Worm (Caenorhabditis elegans): ENCODE results near the gene Y64H9A.2.

Y64H9A.2 gene

DNA sequence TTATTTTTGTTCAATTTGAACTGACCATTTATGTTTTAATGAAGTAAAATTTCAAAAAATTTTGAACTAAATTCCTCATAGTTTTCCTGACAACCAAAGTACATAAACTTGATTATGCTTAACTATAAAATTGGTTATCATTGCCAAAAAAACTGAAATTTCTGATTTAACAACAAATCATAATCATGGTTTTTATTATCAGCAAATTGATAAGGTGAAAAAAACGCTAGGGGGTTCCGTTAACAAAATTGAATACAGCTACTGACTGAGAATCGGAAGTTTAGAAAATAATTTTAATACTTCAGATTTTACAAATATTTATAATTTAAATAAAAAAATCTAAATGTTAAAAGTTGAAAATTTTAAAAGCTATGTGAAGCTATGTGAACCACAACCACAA is 36.8 kb upstream of the Y64H9A.2 start:
- peak; percentile 8 for TF ChIP-seq nhr-80 (tag; optimal IDR thresholded peaks at IDR 0.05)
- no peak for TF ChIP-seq lag-1 (GFP tag; IDR thresholded peaks at IDR 0.05)

DNA sequence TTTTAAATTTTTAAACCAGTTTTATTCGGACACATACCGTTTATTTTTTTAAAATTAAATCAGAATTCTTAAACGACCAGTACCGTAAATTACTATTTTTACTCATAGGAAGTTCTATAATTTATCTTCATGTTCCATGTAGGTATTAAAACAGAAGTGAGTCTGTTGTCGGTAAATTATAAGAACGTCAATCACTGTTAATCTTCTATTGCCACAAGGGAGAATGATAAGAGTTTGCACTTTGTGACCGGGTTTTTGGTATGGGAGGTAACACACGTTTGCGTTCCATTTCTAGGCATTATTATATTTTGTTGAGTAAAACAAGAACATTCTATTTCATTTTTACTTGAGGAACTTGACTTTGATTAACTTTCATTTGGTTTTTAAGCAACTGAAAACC is 34.8 kb upstream of the Y64H9A.2 start, which contains the start of gene hsd-3:
TSS of gene hsd-3 (plus strand) at position 301 of the 400 bp plus-strand sequence.
- TF ChIP-seq B0035.1 (tag; optimal IDR thresholded peaks at IDR 0.05): no peak
- TF ChIP-seq nhr-80 (tag; optimal IDR thresholded peaks at IDR 0.05): peak; percentile 5

DNA sequence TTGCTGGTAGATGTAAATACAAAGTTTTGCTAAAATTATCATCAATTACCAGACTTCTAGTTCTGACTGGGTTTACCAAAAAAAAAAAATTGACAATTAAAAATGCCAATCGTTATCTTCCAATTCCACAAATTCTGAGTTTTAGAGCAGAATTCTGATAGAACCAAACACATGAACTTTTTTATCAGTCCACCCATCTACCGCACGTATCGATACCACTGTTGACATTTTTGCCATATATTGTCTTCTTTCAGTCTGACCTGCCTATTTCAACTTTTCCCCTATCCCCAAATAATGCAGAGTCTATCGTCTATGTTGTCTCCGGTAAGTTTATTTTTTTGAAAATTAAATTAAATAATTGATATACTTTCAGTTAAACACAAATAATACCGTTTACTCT is 29.9 kb upstream of the Y64H9A.2 start, which contains the start of gene ZC449.7:
TSS of gene ZC449.7 (plus strand) at position 249 of the 400 bp plus-strand sequence.
- no peak for TF ChIP-seq hsf-1 (GFP tag; IDR thresholded peaks at IDR 0.05)
- peak; percentile 83 for TF ChIP-seq nhr-80 (tag; optimal IDR thresholded peaks at IDR 0.05)

DNA sequence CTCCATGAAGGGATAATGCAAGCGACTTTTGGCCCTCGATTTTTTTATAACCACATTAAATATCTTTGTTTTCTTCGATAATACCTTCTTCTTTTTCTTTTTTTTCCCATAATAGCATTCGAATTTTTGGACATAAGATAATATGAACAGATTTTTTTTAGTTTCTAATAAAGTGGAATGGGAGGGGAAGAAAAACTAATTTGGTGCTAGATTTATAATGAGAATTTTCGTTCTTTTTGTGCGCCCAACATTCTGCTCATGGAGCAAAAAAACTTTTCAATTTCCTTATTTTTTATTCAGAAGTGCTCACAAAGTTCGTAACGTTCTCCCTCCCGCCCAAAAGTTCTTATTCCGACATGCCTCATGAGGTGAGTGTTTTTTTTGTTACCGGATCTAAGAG is 28.0 kb upstream of the Y64H9A.2 start, which contains the start of gene ZC449.8:
TSS of gene ZC449.8 (plus strand) at position 301 of the 400 bp plus-strand sequence.
- no peak for TF ChIP-seq nfya-1 (tag; optimal IDR thresholded peaks at IDR 0.05; ENCODE audit: borderline replicate concordance, insufficient read depth)

DNA sequence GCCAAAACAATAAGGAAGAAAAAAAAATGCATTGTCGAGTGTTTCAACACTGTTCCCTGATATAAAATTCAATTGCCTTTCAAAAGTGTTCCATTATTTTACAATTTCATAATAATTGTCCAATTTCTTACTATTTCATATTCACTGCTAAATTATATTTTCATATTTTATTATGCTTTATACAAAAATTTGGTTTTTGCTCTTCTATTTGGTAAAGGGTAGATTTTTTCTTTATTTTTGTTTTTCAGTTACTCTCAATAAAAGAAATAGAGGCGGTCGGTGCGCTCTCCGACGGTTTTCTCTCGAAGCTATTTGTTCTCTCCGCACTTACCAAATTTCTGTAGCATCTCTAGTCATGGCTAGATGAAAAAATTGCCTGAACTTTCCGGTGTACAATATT is 26.2 kb upstream of the Y64H9A.2 start, which contains the start of gene sek-3:
TSS of gene sek-3 (plus strand) at position 301 of the 400 bp plus-strand sequence.
- TF ChIP-seq ceh-58 (GFP tag; IDR thresholded peaks at IDR 0.05): no peak
- no peak for TF ChIP-seq B0035.1 (tag; optimal IDR thresholded peaks at IDR 0.05)
- no peak for TF ChIP-seq B0261.1 (tag; optimal IDR thresholded peaks at IDR 0.05)
- no peak for TF ChIP-seq Y56A3A.18 (GFP tag; IDR thresholded peaks at IDR 0.05)
- TF ChIP-seq F49E8.2 (tag; optimal IDR thresholded peaks at IDR 0.05; ENCODE audit: insufficient read depth): no peak
- TF ChIP-seq dox-1 (GFP tag; IDR thresholded peaks at IDR 0.05): no peak
- TF ChIP-seq lin-35 (GFP tag; optimal IDR thresholded peaks at IDR 0.05): no peak
- TF ChIP-seq rcor-1 (GFP tag; IDR thresholded peaks at IDR 0.05): no peak
- TF ChIP-seq atf-7 (tag; optimal IDR thresholded peaks at IDR 0.05): no peak
- TF ChIP-seq madf-6 (GFP tag; IDR thresholded peaks at IDR 0.05): no peak
- TF ChIP-seq unc-62 (GFP tag; optimal IDR thresholded peaks at IDR 0.05): no peak

DNA sequence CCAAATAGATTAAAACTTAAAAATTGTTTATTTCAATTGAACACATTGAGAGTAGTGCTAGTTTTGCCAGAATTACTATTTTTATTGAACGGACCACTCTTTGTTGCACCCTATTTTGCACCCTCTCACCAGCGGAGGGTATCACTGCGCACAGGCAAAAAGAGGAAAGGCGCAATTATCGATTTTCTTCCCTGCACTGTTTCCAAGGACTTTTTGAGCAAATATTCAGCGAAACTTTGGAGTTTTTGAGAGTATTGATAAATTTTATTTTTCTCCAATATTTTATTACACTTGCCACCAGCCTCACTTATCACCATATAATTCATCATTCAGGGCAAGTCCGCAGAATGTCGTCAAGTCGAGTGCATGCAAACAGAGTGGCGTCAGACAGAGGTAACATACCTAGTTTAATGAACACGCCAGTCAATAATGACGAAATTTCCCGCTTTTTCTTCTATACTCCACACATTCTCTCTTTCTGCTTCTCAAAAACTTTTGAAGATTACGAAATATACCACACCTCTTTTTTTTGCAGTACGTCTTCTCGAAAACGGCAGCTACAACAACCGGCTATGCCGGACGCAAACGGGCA is 25.6 kb upstream of the Y64H9A.2 start:
- TF ChIP-seq dox-1 (GFP tag; IDR thresholded peaks at IDR 0.05): 0 out of 2 replicates have a peak, but pooled peaks have one; percentile 15
- no peak for TF ChIP-seq F55B11.4 (tag; optimal IDR thresholded peaks at IDR 0.05; ENCODE audit: borderline replicate concordance, insufficient read depth)
- TF ChIP-seq cebp-1 (GFP tag; IDR thresholded peaks at IDR 0.05): peak; percentile 85; the same call in 1 of the 2 replicates
- TF ChIP-seq cebp-1 (tag; optimal IDR thresholded peaks at IDR 0.05): peak; percentile 96
- peak; percentile 35 for TF ChIP-seq attf-5 (GFP tag; optimal IDR thresholded peaks at IDR 0.05)
- TF ChIP-seq nhr-80 (tag; optimal IDR thresholded peaks at IDR 0.05): peak; percentile 78
- TF ChIP-seq let-607 (tag; optimal IDR thresholded peaks at IDR 0.05): peak; percentile 54 to 83
- TF ChIP-seq ztf-3 (GFP tag; optimal IDR thresholded peaks at IDR 0.05): no peak

DNA sequence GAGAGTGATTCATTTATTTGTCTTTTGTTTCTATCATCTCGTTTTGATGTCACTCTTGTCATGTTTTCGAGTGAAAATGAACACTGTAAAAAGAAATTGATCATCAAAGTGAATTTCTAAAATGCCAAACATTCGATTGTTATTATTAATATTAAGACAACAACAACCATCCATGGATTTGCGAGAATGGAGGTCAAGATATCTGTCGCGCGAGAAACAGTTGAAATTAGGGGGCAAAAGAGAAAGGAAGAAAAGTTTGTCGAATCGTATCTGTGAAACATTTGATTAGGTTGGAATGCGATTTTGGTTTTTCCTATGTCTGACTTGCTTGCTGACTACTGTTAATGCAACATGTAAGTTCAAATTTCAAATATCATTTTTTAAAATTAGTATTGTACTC is 22.8 kb upstream of the Y64H9A.2 start, which contains the start of gene ZC449.2:
TSS of gene ZC449.2 (plus strand) at position 290 of the 400 bp plus-strand sequence.
- no peak for TF ChIP-seq sptf-2 (GFP tag; optimal IDR thresholded peaks at IDR 0.05)

DNA sequence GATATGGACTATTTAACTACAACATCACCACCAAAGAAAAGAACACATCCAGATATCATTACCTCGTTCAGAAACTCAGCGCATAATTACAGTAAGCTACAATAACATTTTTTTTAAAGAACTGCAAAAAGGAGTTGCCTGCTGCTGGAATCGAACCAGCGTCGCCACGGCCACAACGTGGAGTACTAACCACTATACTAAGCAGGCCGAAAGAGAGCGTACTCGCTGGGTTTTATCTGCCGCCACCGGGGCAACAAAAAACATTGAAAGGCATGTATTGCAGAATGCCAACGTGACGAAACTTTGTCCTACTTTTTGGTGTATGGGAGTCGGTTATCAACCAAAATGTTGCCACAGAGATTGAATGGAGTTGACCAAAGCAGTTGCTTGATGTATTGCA is 21.1 kb upstream of the Y64H9A.2 start:
- TF ChIP-seq nfya-1 (tag; optimal IDR thresholded peaks at IDR 0.05; ENCODE audit: borderline replicate concordance, insufficient read depth): no peak
- no peak for TF ChIP-seq efl-1 (GFP tag; optimal IDR thresholded peaks at IDR 0.05)
- TF ChIP-seq mxl-1 (tag; optimal IDR thresholded peaks at IDR 0.05): peak; percentile 18
- TF ChIP-seq tlf-1 (GFP tag; optimal IDR thresholded peaks at IDR 0.05): no peak
- no peak for TF ChIP-seq mcd-1 (GFP tag; IDR thresholded peaks at IDR 0.05)
- TF ChIP-seq T07F8.4 (tag; optimal IDR thresholded peaks at IDR 0.05): no peak
- TF ChIP-seq F57A8.1 (GFP tag; optimal IDR thresholded peaks at IDR 0.05): peak; percentile 53
- no peak for TF ChIP-seq ztf-3 (GFP tag; optimal IDR thresholded peaks at IDR 0.05)
- TF ChIP-seq snpc-1.1 (tag; optimal IDR thresholded peaks at IDR 0.05; ENCODE audit: insufficient read depth): peak; percentile 36
- TF ChIP-seq snpc-3.4 (tag; optimal IDR thresholded peaks at IDR 0.05): peak; percentile 14
- TF ChIP-seq madf-10 (tag; optimal IDR thresholded peaks at IDR 0.05): peak; percentile 72
- peak; percentile 70 for TF ChIP-seq F52B5.7 (tag; optimal IDR thresholded peaks at IDR 0.05)
- no peak for TF ChIP-seq F33H1.4 (GFP tag; IDR thresholded peaks at IDR 0.05)
- no peak for TF ChIP-seq ceh-79 (tag; optimal IDR thresholded peaks at IDR 0.05)

Measured in whole organism, young adult.